Fruit fly (Drosophila melanogaster) Kc167 (cell line): Measurements from ENCODE around the gene MED17.

Source experiments
- Myc ChIP-seq: fragments of >200 bp; optimal IDR thresholded peaks from 2 replicates; lab custom pipeline; 2017; ENCODE audit warnings: missing external identifiers
- Sin3A ChIP-seq: fragments of >200 bp; optimal IDR thresholded peaks from 2 replicates; lab custom pipeline; 2018; ENCODE audit warnings: missing external identifiers
- psq ChIP-seq: fragments of >200 bp; optimal IDR thresholded peaks from 2 replicates; lab custom pipeline; 2017; ENCODE audit warnings: missing external identifiers
- ttk ChIP-seq: sonication (Bioruptor generic); optimal IDR thresholded peaks from 2 replicates; lab custom pipeline; 2017; ENCODE audit warnings: missing external identifiers

dm6 chr3R:18169982-18170531, 18.8 kb upstream of the MED17 start:
- TF ChIP-seq psq (lab: Kevin White, UChicago) (no peak), Sin3A (lab: Kevin White, UChicago) (no peak), ttk (no peak), Myc (no peak)
